Fruit fly (Drosophila melanogaster) whole organism, embryonic: ENCODE data around the gene CG43319.

Experiments
- Aef1 ChIP-seq: fragments of 200-800 bp; sonication (Bioruptor generic); IDR thresholded peaks from 3 replicates; pipeline ENCODE4 v1.3.6; 2022; ENCODE audit warnings: missing biosample characterization, missing genetic modification characterization
- Antp ChIP-seq: fragments of 200-800 bp; sonication (Bioruptor generic); optimal IDR thresholded peaks from 3 replicates; lab custom pipeline; 2016; ENCODE audit warnings: missing biosample characterization, missing genetic modification characterization
- Atf-2 ChIP-seq: fragments of 200-800 bp; sonication (Bioruptor generic); optimal IDR thresholded peaks from 2 replicates; lab custom pipeline; 2016; ENCODE audit warnings: missing biosample characterization, missing genetic modification characterization
- B-H1 ChIP-seq: fragments of 200-800 bp; sonication (Bioruptor generic); IDR thresholded peaks from 3 replicates; pipeline ENCODE4 v1.3.6; 2022; ENCODE audit warnings: missing biosample characterization, missing genetic modification characterization
- Bgb ChIP-seq: fragments of 200-800 bp; sonication (Bioruptor generic); IDR thresholded peaks from 2 replicates; pipeline ENCODE4 v1.3.6; 2022; ENCODE audit warnings: missing biosample characterization, missing genetic modification characterization; ENCODE audit not compliant: partially characterized antibody
- CG10147 ChIP-seq: fragments of 200-800 bp; sonication (Bioruptor generic); optimal IDR thresholded peaks from 2 replicates; lab custom pipeline; 2019; ENCODE audit warnings: missing biosample characterization, mild to moderate bottlenecking, missing genetic modification characterization, moderate library complexity
- CG10267 ChIP-seq: fragments of 200-800 bp; sonication (Bioruptor generic); optimal IDR thresholded peaks from 2 replicates; lab custom pipeline; 2018; ENCODE audit warnings: missing biosample characterization, mild to moderate bottlenecking, missing genetic modification characterization, moderate library complexity
- CG11456 ChIP-seq: fragments of 200-800 bp; sonication (Bioruptor generic); IDR thresholded peaks from 3 replicates; pipeline ENCODE4 v1.3.6; 2022; ENCODE audit warnings: missing biosample characterization, missing genetic modification characterization
- CG12104 ChIP-seq: fragments of 200-800 bp; sonication (Bioruptor generic); optimal IDR thresholded peaks from 3 replicates; lab custom pipeline; 2016; ENCODE audit warnings: missing biosample characterization, missing genetic modification characterization
- CG12236 ChIP-seq: fragments of 200-800 bp; sonication (Bioruptor generic); optimal IDR thresholded peaks from 2 replicates; lab custom pipeline; 2016; ENCODE audit warnings: missing biosample characterization, missing genetic modification characterization
- CG13123 ChIP-seq: fragments of 200-800 bp; sonication (Bioruptor generic); optimal IDR thresholded peaks from 2 replicates; lab custom pipeline; 2016; ENCODE audit warnings: missing biosample characterization, missing genetic modification characterization
- CG13775 ChIP-seq: fragments of 200-800 bp; sonication (Bioruptor generic); optimal IDR thresholded peaks from 3 replicates; lab custom pipeline; 2017; ENCODE audit warnings: missing biosample characterization, mild to moderate bottlenecking, missing genetic modification characterization
- CG14050 ChIP-seq: fragments of 200-800 bp; sonication (Bioruptor generic); IDR thresholded peaks from 3 replicates; pipeline ENCODE4 v1.3.6; 2022; ENCODE audit warnings: missing biosample characterization, missing genetic modification characterization
- CG15514 ChIP-seq: fragments of 200-800 bp; sonication (Bioruptor generic); optimal IDR thresholded peaks from 3 replicates; lab custom pipeline; 2017; ENCODE audit warnings: missing biosample characterization, missing genetic modification characterization, mild to moderate bottlenecking, moderate library complexity, missing genetic modification reagents
- CG17612 ChIP-seq: fragments of 200-800 bp; sonication (Bioruptor generic); IDR thresholded peaks from 2 replicates; pipeline ENCODE4 v1.3.6; 2022; ENCODE audit warnings: missing biosample characterization, missing genetic modification characterization
- CG18476 ChIP-seq: fragments of 200-800 bp; sonication (Bioruptor generic); optimal IDR thresholded peaks from 2 replicates; lab custom pipeline; 2016; ENCODE audit warnings: missing biosample characterization, mild to moderate bottlenecking, missing genetic modification characterization
- CG2712 ChIP-seq: fragments of 200-800 bp; optimal IDR thresholded peaks from 3 replicates; lab custom pipeline; 2019; ENCODE audit warnings: missing biosample characterization, mild to moderate bottlenecking, missing genetic modification characterization, moderate library complexity
- CG30403 ChIP-seq: fragments of 200-800 bp; sonication (Bioruptor generic); optimal IDR thresholded peaks from 3 replicates; lab custom pipeline; 2016; ENCODE audit warnings: missing biosample characterization, missing genetic modification characterization
- CG31441 ChIP-seq: fragments of 200-800 bp; sonication (Bioruptor generic); IDR thresholded peaks from 2 replicates; pipeline ENCODE4 v1.3.6; 2022; ENCODE audit warnings: missing biosample characterization, missing genetic modification characterization
- CG33213 ChIP-seq: fragments of 200-800 bp; sonication (Bioruptor generic); optimal IDR thresholded peaks from 3 replicates; lab custom pipeline; 2016; ENCODE audit warnings: missing biosample characterization, missing genetic modification characterization
- CG34224 ChIP-seq: fragments of 200-800 bp; sonication (Bioruptor generic); IDR thresholded peaks from 3 replicates; pipeline ENCODE4 v1.3.6; 2022; ENCODE audit warnings: missing biosample characterization, missing genetic modification characterization; ENCODE audit not compliant: partially characterized antibody
- CG3838 ChIP-seq: fragments of 200-800 bp; sonication (Bioruptor generic); optimal IDR thresholded peaks from 3 replicates; lab custom pipeline; 2016; ENCODE audit warnings: missing biosample characterization, missing genetic modification characterization
- CG3995 ChIP-seq: fragments of 200-800 bp; sonication (Bioruptor generic); optimal IDR thresholded peaks from 3 replicates; lab custom pipeline; 2016; ENCODE audit warnings: missing biosample characterization, missing genetic modification characterization
- CG4404 ChIP-seq: fragments of 200-800 bp; sonication (Bioruptor generic); IDR thresholded peaks from 2 replicates; pipeline ENCODE4 v1.3.6; 2022; ENCODE audit warnings: missing biosample characterization, missing genetic modification characterization
- CG5180 ChIP-seq: fragments of 200-800 bp; sonication (Bioruptor generic); optimal IDR thresholded peaks from 3 replicates; lab custom pipeline; 2017; ENCODE audit warnings: missing biosample characterization, missing genetic modification characterization, mild to moderate bottlenecking, moderate library complexity, missing genetic modification reagents
- CG8944 ChIP-seq: fragments of 200-800 bp; sonication (Bioruptor generic); optimal IDR thresholded peaks from 3 replicates; lab custom pipeline; 2016; ENCODE audit warnings: missing biosample characterization, missing genetic modification characterization
- CG9437 ChIP-seq: fragments of 200-800 bp; sonication (Bioruptor generic); optimal IDR thresholded peaks from 2 replicates; lab custom pipeline; 2018; ENCODE audit warnings: missing biosample characterization, mild to moderate bottlenecking, missing genetic modification characterization
- CG9797 ChIP-seq: fragments of 200-800 bp; sonication (Bioruptor generic); optimal IDR thresholded peaks from 3 replicates; lab custom pipeline; 2018; ENCODE audit warnings: missing biosample characterization, mild to moderate bottlenecking, missing genetic modification characterization
- CoRest ChIP-seq: fragments of 200-800 bp; sonication (Bioruptor generic); optimal IDR thresholded peaks from 3 replicates; lab custom pipeline; 2018; ENCODE audit warnings: missing biosample characterization, mild to moderate bottlenecking, missing genetic modification characterization, moderate library complexity
- Dad ChIP-seq: fragments of 200-800 bp; sonication (Bioruptor generic); optimal IDR thresholded peaks from 3 replicates; lab custom pipeline; 2016; ENCODE audit warnings: missing biosample characterization, missing genetic modification characterization
- Dbx ChIP-seq: fragments of 200-800 bp; sonication (Bioruptor generic); IDR thresholded peaks from 3 replicates; pipeline ENCODE4 v1.3.6; 2022; ENCODE audit warnings: missing biosample characterization, missing genetic modification characterization
- Dll ChIP-seq: fragments of 200-800 bp; sonication (Bioruptor generic); IDR thresholded peaks from 4 replicates; pipeline ENCODE4 v1.3.6; 2022; ENCODE audit warnings: missing biosample characterization, missing genetic modification characterization; ENCODE audit not compliant: partially characterized antibody
- Doc3 ChIP-seq: fragments of 200-800 bp; sonication (Bioruptor generic); IDR thresholded peaks from 3 replicates; pipeline ENCODE4 v1.3.6; 2022; ENCODE audit warnings: missing biosample characterization, missing genetic modification characterization; ENCODE audit not compliant: partially characterized antibody
- Dref ChIP-seq: fragments of 200-800 bp; sonication (Bioruptor generic); IDR thresholded peaks from 2 replicates; pipeline ENCODE4 v1.3.6; 2022; ENCODE audit warnings: missing biosample characterization, missing genetic modification characterization
- GATAe ChIP-seq: fragments of 200-800 bp; sonication (Bioruptor generic); conservative IDR thresholded peaks from 2 replicates; pipeline ENCODE4 v1.3.6; 2022; ENCODE audit warnings: missing biosample characterization, missing genetic modification characterization
- HLH3B ChIP-seq: fragments of 200-800 bp; sonication (Bioruptor generic); IDR thresholded peaks from 2 replicates; pipeline ENCODE4 v1.3.6; 2022; ENCODE audit warnings: missing biosample characterization, missing genetic modification characterization
- HLH54F ChIP-seq: fragments of 200-800 bp; sonication (Bioruptor generic); optimal IDR thresholded peaks from 3 replicates; lab custom pipeline; 2016; ENCODE audit warnings: missing biosample characterization, missing genetic modification characterization
- Lhr ChIP-seq: fragments of 200-800 bp; sonication (Bioruptor generic); optimal IDR thresholded peaks from 3 replicates; lab custom pipeline; 2017; ENCODE audit warnings: mild to moderate bottlenecking, missing biosample characterization, missing genetic modification reagents, missing genetic modification characterization
- Mes4 ChIP-seq: fragments of 200-800 bp; sonication (Bioruptor generic); optimal IDR thresholded peaks from 2 replicates; lab custom pipeline; 2016; ENCODE audit warnings: missing biosample characterization, missing genetic modification characterization
- Nf-YA ChIP-seq: fragments of 200-800 bp; sonication (Bioruptor generic); IDR thresholded peaks from 2 replicates; pipeline ENCODE4 v1.3.6; 2022; ENCODE audit warnings: missing biosample characterization, missing genetic modification characterization
- Rfx ChIP-seq: fragments of 200-800 bp; sonication (Bioruptor generic); IDR thresholded peaks from 2 replicates; pipeline ENCODE4 v1.3.6; 2022; ENCODE audit warnings: missing biosample characterization, missing genetic modification characterization
- Scr ChIP-seq: fragments of 200-800 bp; sonication (Bioruptor generic); IDR thresholded peaks from 2 replicates; pipeline ENCODE4 v1.3.6; 2022; ENCODE audit warnings: missing biosample characterization, missing genetic modification characterization; ENCODE audit not compliant: partially characterized antibody
- bab2 ChIP-seq: fragments of 200-800 bp; sonication (Bioruptor generic); optimal IDR thresholded peaks from 2 replicates; lab custom pipeline; 2016; ENCODE audit warnings: missing biosample characterization, missing genetic modification characterization
- ems ChIP-seq: fragments of 200-800 bp; sonication (Bioruptor generic); optimal IDR thresholded peaks from 3 replicates; lab custom pipeline; 2016; ENCODE audit warnings: missing biosample characterization, missing genetic modification characterization
- gfzf ChIP-seq: fragments of 200-800 bp; sonication (Bioruptor generic); optimal IDR thresholded peaks from 2 replicates; lab custom pipeline; 2016; ENCODE audit warnings: missing biosample characterization, mild to moderate bottlenecking, missing genetic modification characterization, moderate library complexity
- jumu ChIP-seq: fragments of 200-800 bp; sonication (Bioruptor generic); optimal IDR thresholded peaks from 3 replicates; lab custom pipeline; 2016; ENCODE audit warnings: missing biosample characterization, missing genetic modification characterization
- nom ChIP-seq: fragments of 200-800 bp; sonication (Bioruptor generic); optimal IDR thresholded peaks from 2 replicates; lab custom pipeline; 2017; ENCODE audit warnings: missing biosample characterization, missing genetic modification characterization, mild to moderate bottlenecking, moderate library complexity, missing genetic modification reagents
- p53 ChIP-seq: fragments of 200-800 bp; sonication (Bioruptor generic); optimal IDR thresholded peaks from 2 replicates; lab custom pipeline; 2016; ENCODE audit warnings: missing biosample characterization, missing genetic modification characterization
- row ChIP-seq: fragments of 200-800 bp; sonication (Bioruptor generic); IDR thresholded peaks from 3 replicates; pipeline ENCODE4 v1.3.6; 2022; ENCODE audit warnings: missing biosample characterization, missing genetic modification characterization
- sna ChIP-seq: fragments of 200-800 bp; sonication (Bioruptor generic); IDR thresholded peaks from 2 replicates; pipeline ENCODE4 v1.3.6; 2022; ENCODE audit warnings: missing biosample characterization, missing genetic modification characterization; ENCODE audit not compliant: partially characterized antibody

CG43319 gene

DNA sequence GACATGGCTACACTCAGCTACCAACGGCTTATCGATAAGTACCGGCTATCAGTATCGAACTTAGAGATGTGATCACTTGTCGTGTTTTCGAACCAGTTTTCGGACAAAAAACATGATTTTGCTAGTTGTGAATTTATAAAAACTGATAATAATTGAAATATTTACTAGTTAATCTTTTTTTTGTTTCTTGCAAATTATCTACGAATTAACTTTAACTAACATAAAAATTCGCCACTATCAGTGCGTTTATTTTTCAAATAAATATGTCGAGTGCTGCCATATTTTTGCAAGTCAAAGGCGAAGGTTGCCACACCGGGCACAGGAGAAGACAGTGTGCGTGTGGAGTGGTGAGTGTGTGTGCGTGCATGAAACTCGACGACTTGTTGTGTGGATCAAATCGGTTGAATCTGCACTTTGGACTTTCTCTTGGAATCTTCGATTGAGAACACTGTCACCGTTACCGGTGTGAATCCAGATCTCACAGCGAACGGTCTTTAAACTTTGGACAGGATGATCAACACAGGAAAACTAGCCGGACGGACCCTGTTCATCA lies 16.9 kb upstream of the CG43319 start, which contains the start of gene Hsdl2 (continued):
- peak; percentile 34 for TF ChIP-seq CG10267
- peak; percentile 67 for TF ChIP-seq CG3995 (GFP tag; lab: Kevin White, UChicago)
- TF ChIP-seq CoRest, result peak; percentile 67
- TF ChIP-seq sna (GFP tag; lab: Robert Waterston, UW), result peak; percentile 68
- TF ChIP-seq CG15514 (GFP tag; lab: Kevin White, UChicago), result peak; percentile 74
- peak; percentile 37 for TF ChIP-seq CG12104 (GFP tag; lab: Kevin White, UChicago)
- peak; percentile 75 for TF ChIP-seq row (GFP tag; lab: Robert Waterston, UW)
- TF ChIP-seq Aef1, result peak; percentile 54
- peak; percentile 2 for TF ChIP-seq bab2 (GFP tag; lab: Kevin White, UChicago)
- no peak for TF ChIP-seq CG2712
- peak; percentile 72 for TF ChIP-seq CG34224 (GFP tag; lab: Robert Waterston, UW)
- peak; percentile 72 for TF ChIP-seq Scr (GFP tag; lab: Robert Waterston, UW)
- peak; percentile 28; the same call in 1 of the 2 replicates for TF ChIP-seq CG4404 (GFP tag; lab: Robert Waterston, UW)
- peak; percentile 64 for TF ChIP-seq Bgb (GFP tag; lab: Robert Waterston, UW)
- no peak for TF ChIP-seq Mes4 (GFP tag; lab: Kevin White, UChicago)
- no peak for TF ChIP-seq Atf-2
- TF ChIP-seq HLH3B (GFP tag; lab: Robert Waterston, UW), result 0 out of 2 replicates have a peak, but pooled peaks have one; percentile 9
- TF ChIP-seq p53 (GFP tag; lab: Kevin White, UChicago), result no peak
- TF ChIP-seq Dll (GFP tag; lab: Robert Waterston, UW), result peak; percentile 69
- TF ChIP-seq CG30403 (GFP tag; lab: Kevin White, UChicago), result peak; percentile 37
- peak; percentile 68 for TF ChIP-seq Lhr
- TF ChIP-seq HLH54F, result peak; percentile 56
- TF ChIP-seq GATAe (GFP tag; lab: Robert Waterston, UW), result no peak
- peak; percentile 38 for TF ChIP-seq CG33213 (GFP tag; lab: Kevin White, UChicago)
- TF ChIP-seq CG3838 (GFP tag; lab: Kevin White, UChicago), result no peak
- TF ChIP-seq Doc3, result peak; percentile 39; the same call in 2 of the 3 replicates
- peak; percentile 18 for TF ChIP-seq CG18476 (GFP tag; lab: Kevin White, UChicago)
- TF ChIP-seq Dbx (GFP tag; lab: Robert Waterston, UW), result peak; percentile 64; the same call in 2 of the 3 replicates
- TF ChIP-seq Dad (GFP tag; lab: Kevin White, UChicago), result peak; percentile 15
- TF ChIP-seq CG17612, result no peak
- TF ChIP-seq Antp (GFP tag; lab: Kevin White, UChicago), result no peak
- peak; percentile 37 for TF ChIP-seq gfzf
- TF ChIP-seq CG9797 (GFP tag; lab: Kevin White, UChicago), result peak; percentile 49
- TF ChIP-seq CG13775 (GFP tag; lab: Kevin White, UChicago), result peak; percentile 15
- no peak for TF ChIP-seq CG10147
- TF ChIP-seq CG9437 (GFP tag; lab: Kevin White, UChicago), result peak; percentile 41
- TF ChIP-seq ems (GFP tag; lab: Kevin White, UChicago), result peak; percentile 16
- TF ChIP-seq B-H1 (GFP tag; lab: Robert Waterston, UW), result no peak
- no peak for TF ChIP-seq CG31441 (GFP tag; lab: Robert Waterston, UW)
- TF ChIP-seq CG11456 (GFP tag; lab: Robert Waterston, UW), result 0 out of 3 replicates have a peak, but pooled peaks have one; percentile 45
- no peak for TF ChIP-seq Nf-YA (GFP tag; lab: Robert Waterston, UW)
- peak; percentile 63; the same call in 1 of the 2 replicates for TF ChIP-seq Rfx (GFP tag; lab: Robert Waterston, UW)
- TF ChIP-seq jumu (GFP tag; lab: Kevin White, UChicago), result peak; percentile 17
- TF ChIP-seq CG8944 (GFP tag; lab: Kevin White, UChicago), result peak; percentile 4
- no peak for TF ChIP-seq CG13123 (GFP tag; lab: Kevin White, UChicago)
- TF ChIP-seq nom (GFP tag; lab: Kevin White, UChicago), result peak; percentile 99
- peak; percentile 78 for TF ChIP-seq Dref (GFP tag; lab: Robert Waterston, UW)
- TF ChIP-seq CG12236 (GFP tag; lab: Kevin White, UChicago), result no peak
- peak; percentile 45 for TF ChIP-seq CG5180 (GFP tag; lab: Kevin White, UChicago)
- peak; percentile 47; the same call in 2 of the 3 replicates for TF ChIP-seq CG14050 (GFP tag; lab: Robert Waterston, UW)
